Fruit fly (Drosophila melanogaster): Measurements from ENCODE around the gene Drsl4.

- peak; percentile 99 for TF ChIP-seq CG6163 (GFP tag; IDR thresholded peaks at IDR 0.05)
- TF ChIP-seq CG32006 (GFP tag; optimal IDR thresholded peaks at IDR 0.05) = peak; percentile 93
- TF ChIP-seq CG6854 (GFP tag; optimal IDR thresholded peaks at IDR 0.05) = peak; percentile 92
- peak; percentile 96 for TF ChIP-seq CG8632 (GFP tag; optimal IDR thresholded peaks at IDR 0.05)
Measured at dm6 chr3L:3303087-3303526, 12.3 kb upstream of the Drsl4 start, which contains the start of gene CG14968.

Data from whole organism, prepupa.